Worm (Caenorhabditis elegans) whole organism, L4 larva: ENCODE data around the gene lgg-3.

Source experiments
- D1046.2 ChIP-seq: fragments of 200-800 bp; sonication (Bioruptor generic); IDR thresholded peaks from 2 replicates; pipeline ENCODE4 v1.3.6; 2022; ENCODE audit warnings: missing genetic modification characterization, missing compliant biosample characterization
- F10B5.3 ChIP-seq: sonication (generic microtip); optimal IDR thresholded peaks from 2 replicates; lab custom pipeline; 2016; ENCODE audit warnings: mild to moderate bottlenecking, missing genetic modification characterization, missing compliant biosample characterization
- F37D6.2 ChIP-seq: sonication (generic microtip); optimal IDR thresholded peaks from 2 replicates; lab custom pipeline; 2016; ENCODE audit warnings: mild to moderate bottlenecking, missing genetic modification characterization, missing compliant biosample characterization
- F44E2.7 ChIP-seq: fragments of 200-800 bp; sonication (Bioruptor generic); IDR thresholded peaks from 2 replicates; pipeline ENCODE4 v2.1.2; 2022; ENCODE audit warnings: missing genetic modification characterization, missing compliant biosample characterization
- R02D3.7 ChIP-seq: fragments of 150-350 bp; sonication (generic microtip); optimal IDR thresholded peaks from 3 replicates; lab custom pipeline; 2014; ENCODE audit warnings: missing biosample characterization, missing genetic modification characterization
- Y75B8A.6 ChIP-seq: fragments of 200-800 bp; sonication (Bioruptor generic); IDR thresholded peaks from 2 replicates; pipeline ENCODE4 v1.3.6; 2022; ENCODE audit warnings: missing genetic modification reagents, missing genetic modification characterization, missing compliant biosample characterization
- aha-1 ChIP-seq: fragments of 150-350 bp; peaks from one replicate; lab custom pipeline; 2014; ENCODE audit warnings: missing biosample characterization, missing genetic modification characterization
- ama-1 ChIP-seq: fragments of 150-350 bp; optimal IDR thresholded peaks from 2 replicates; lab custom pipeline; 2014; ENCODE audit warnings: inconsistent platforms, mixed read lengths
- attf-4 ChIP-seq: sonication (generic microtip); optimal IDR thresholded peaks from 3 replicates; lab custom pipeline; 2017; ENCODE audit warnings: missing biosample characterization, missing genetic modification characterization
- ceh-20 ChIP-seq: fragments of 200-800 bp; sonication (Bioruptor generic); IDR thresholded peaks from 2 replicates; pipeline ENCODE4 v1.3.6; 2022; ENCODE audit warnings: missing genetic modification reagents, missing genetic modification characterization, missing compliant biosample characterization
- ceh-28 ChIP-seq: fragments of 150-350 bp; optimal IDR thresholded peaks from 2 replicates; lab custom pipeline; 2014; ENCODE audit warnings: missing biosample characterization, missing genetic modification reagents, missing genetic modification characterization
- ceh-62 ChIP-seq: sonication (generic microtip); optimal IDR thresholded peaks from 2 replicates; lab custom pipeline; 2017; ENCODE audit warnings: missing biosample characterization, missing genetic modification characterization
- ctbp-1 ChIP-seq: fragments of 200-800 bp; sonication (Bioruptor generic); IDR thresholded peaks from 2 replicates; pipeline ENCODE4 v1.3.6; 2022; ENCODE audit warnings: missing genetic modification reagents, missing genetic modification characterization, missing compliant biosample characterization
- dmd-6 ChIP-seq: fragments of 200-800 bp; sonication (Bioruptor generic); IDR thresholded peaks from 2 replicates; pipeline ENCODE4 v1.3.6; 2022; ENCODE audit warnings: missing genetic modification reagents, missing genetic modification characterization, missing compliant biosample characterization
- dmd-9 ChIP-seq: fragments of 200-800 bp; sonication (Bioruptor generic); IDR thresholded peaks from 2 replicates; pipeline ENCODE4 v1.3.6; 2022; ENCODE audit warnings: missing genetic modification reagents, missing genetic modification characterization, missing compliant biosample characterization
- dpl-1 ChIP-seq: fragments of 150-350 bp; optimal IDR thresholded peaks from 2 replicates; lab custom pipeline; 2014; ENCODE audit warnings: missing biosample characterization, missing genetic modification reagents, missing genetic modification characterization
- dve-1 ChIP-seq: sonication (generic microtip); optimal IDR thresholded peaks from 2 replicates; lab custom pipeline; 2017; ENCODE audit warnings: antibody characterized with exemption, mild to moderate bottlenecking, missing genetic modification characterization, missing compliant biosample characterization; ENCODE audit not compliant: insufficient read depth
- egl-27 ChIP-seq: sonication (generic microtip); optimal IDR thresholded peaks from 3 replicates; lab custom pipeline; 2017; ENCODE audit warnings: missing biosample characterization, missing genetic modification reagents, missing genetic modification characterization
- fkh-10 ChIP-seq: fragments of 150-350 bp; optimal IDR thresholded peaks from 2 replicates; lab custom pipeline; 2014; ENCODE audit warnings: missing biosample characterization, missing genetic modification reagents, missing genetic modification characterization
- fos-1 ChIP-seq: fragments of 150-350 bp; optimal IDR thresholded peaks from 2 replicates; lab custom pipeline; 2014; ENCODE audit warnings: missing biosample characterization, missing genetic modification characterization
- hif-1 ChIP-seq, 2 experiments: sonication (generic microtip); optimal IDR thresholded peaks; 2 replicates each; lab custom pipeline; 2016 to 2017; ENCODE audit warnings: missing compliant biosample characterization in 2 of 2, missing genetic modification characterization in 2 of 2, missing genetic modification reagents in 2 of 2, missing genotype in 2 of 2, mild to moderate bottlenecking in 1 of 2
- hlh-30 ChIP-seq: sonication (generic microtip); optimal IDR thresholded peaks from 2 replicates; lab custom pipeline; 2017; ENCODE audit warnings: antibody characterized with exemption, mild to moderate bottlenecking, missing genetic modification characterization, missing compliant biosample characterization; ENCODE audit not compliant: insufficient read depth
- lin-38 ChIP-seq: fragments of 200-800 bp; sonication (Bioruptor generic); IDR thresholded peaks from 2 replicates; pipeline ENCODE4 v1.3.6; 2022; ENCODE audit warnings: missing genetic modification reagents, missing genetic modification characterization, missing compliant biosample characterization
- lin-39 ChIP-seq: fragments of 150-350 bp; optimal IDR thresholded peaks from 2 replicates; lab custom pipeline; 2014; ENCODE audit warnings: missing biosample characterization, missing genetic modification reagents, missing genetic modification characterization
- madf-5 ChIP-seq, 2 experiments: fragments of 200-800 bp; sonication (Bioruptor generic); IDR thresholded peaks; 2 replicates each; pipeline ENCODE4 v1.3.6; 2022; ENCODE audit warnings: missing compliant biosample characterization in 2 of 2, missing genetic modification characterization in 2 of 2
- mdl-1 ChIP-seq, 2 experiments: fragments of 150-350 bp in 1 of 2; sonication (generic microtip) in 1 of 2; optimal IDR thresholded peaks; 2 replicates each; lab custom pipeline; 2014 to 2017; ENCODE audit warnings: missing biosample characterization in 2 of 2, missing genetic modification characterization in 2 of 2
- mdt-29 ChIP-seq: fragments of 200-800 bp; sonication (Bioruptor generic); IDR thresholded peaks from 2 replicates; pipeline ENCODE4 v1.3.6; 2022; ENCODE audit warnings: missing genetic modification reagents, missing genetic modification characterization, missing compliant biosample characterization
- mep-1 ChIP-seq: fragments of 150-350 bp; sonication (generic microtip); optimal IDR thresholded peaks from 3 replicates; lab custom pipeline; 2014; ENCODE audit warnings: missing biosample characterization, missing genetic modification characterization
- mes-2 ChIP-seq: sonication (generic microtip); optimal IDR thresholded peaks from 2 replicates; lab custom pipeline; 2016; ENCODE audit warnings: missing genotype, mild to moderate bottlenecking, missing genetic modification characterization, missing compliant biosample characterization; ENCODE audit not compliant: poor library complexity, severe bottlenecking
- nhr-10 ChIP-seq: fragments of 150-350 bp; optimal IDR thresholded peaks from 2 replicates; lab custom pipeline; 2014; ENCODE audit warnings: missing biosample characterization, missing genetic modification characterization
- nhr-102 ChIP-seq: sonication (generic microtip); optimal IDR thresholded peaks from 2 replicates; lab custom pipeline; 2016; ENCODE audit warnings: mild to moderate bottlenecking, missing genetic modification characterization, moderate library complexity, missing compliant biosample characterization
- nhr-28 ChIP-seq: fragments of 150-350 bp; optimal IDR thresholded peaks from 2 replicates; lab custom pipeline; 2014; ENCODE audit warnings: missing biosample characterization, missing genetic modification characterization
- nhr-41 ChIP-seq: fragments of 200-800 bp; sonication (Bioruptor generic); IDR thresholded peaks from 2 replicates; pipeline ENCODE4 v1.3.6; 2022; ENCODE audit warnings: missing genetic modification reagents, missing genetic modification characterization, missing compliant biosample characterization
- nhr-76 ChIP-seq: fragments of 150-350 bp; optimal IDR thresholded peaks from 2 replicates; lab custom pipeline; 2014; ENCODE audit warnings: missing biosample characterization, missing genetic modification characterization
- rbr-2 ChIP-seq: sonication (generic microtip); optimal IDR thresholded peaks from 2 replicates; lab custom pipeline; 2016; ENCODE audit warnings: missing genotype, missing genetic modification characterization, missing compliant biosample characterization
- saeg-2 ChIP-seq: fragments of 200-800 bp; sonication (Bioruptor generic); IDR thresholded peaks from 2 replicates; pipeline ENCODE4 v1.3.6; 2022; ENCODE audit warnings: missing genetic modification reagents, missing genetic modification characterization, missing compliant biosample characterization
- snpc-1.2 ChIP-seq: fragments of 200-800 bp; sonication (Bioruptor generic); IDR thresholded peaks from 2 replicates; pipeline ENCODE4 v1.3.6; 2022; ENCODE audit warnings: missing genetic modification reagents, missing genetic modification characterization, missing compliant biosample characterization
- unc-130 ChIP-seq: sonication (generic microtip); optimal IDR thresholded peaks from 2 replicates; lab custom pipeline; 2016; ENCODE audit warnings: missing genetic modification reagents, missing genetic modification characterization, missing compliant biosample characterization
- unc-39 ChIP-seq: sonication (generic microtip); optimal IDR thresholded peaks from 2 replicates; lab custom pipeline; 2017; ENCODE audit warnings: missing biosample characterization, missing genetic modification characterization
- unc-62 ChIP-seq, 3 experiments: fragments of 150-350 bp in 1 of 3; sonication (generic microtip); optimal IDR thresholded peaks in 2 of 3; peaks in 1 of 3; 1 replicate in 1 of 3; 2 replicates in 2 of 3; lab custom pipeline; 2014 to 2017; ENCODE audit warnings: missing biosample characterization in 3 of 3, missing genetic modification characterization in 3 of 3, missing genetic modification reagents in 3 of 3, missing genotype in 1 of 3
- zag-1 ChIP-seq: fragments of 150-350 bp; optimal IDR thresholded peaks from 2 replicates; lab custom pipeline; 2014; ENCODE audit warnings: missing biosample characterization, missing genetic modification characterization
- ztf-7 ChIP-seq: fragments of 150-350 bp; optimal IDR thresholded peaks from 2 replicates; lab custom pipeline; 2014; ENCODE audit warnings: missing biosample characterization, missing genetic modification characterization

lgg-3 gene

DNA sequence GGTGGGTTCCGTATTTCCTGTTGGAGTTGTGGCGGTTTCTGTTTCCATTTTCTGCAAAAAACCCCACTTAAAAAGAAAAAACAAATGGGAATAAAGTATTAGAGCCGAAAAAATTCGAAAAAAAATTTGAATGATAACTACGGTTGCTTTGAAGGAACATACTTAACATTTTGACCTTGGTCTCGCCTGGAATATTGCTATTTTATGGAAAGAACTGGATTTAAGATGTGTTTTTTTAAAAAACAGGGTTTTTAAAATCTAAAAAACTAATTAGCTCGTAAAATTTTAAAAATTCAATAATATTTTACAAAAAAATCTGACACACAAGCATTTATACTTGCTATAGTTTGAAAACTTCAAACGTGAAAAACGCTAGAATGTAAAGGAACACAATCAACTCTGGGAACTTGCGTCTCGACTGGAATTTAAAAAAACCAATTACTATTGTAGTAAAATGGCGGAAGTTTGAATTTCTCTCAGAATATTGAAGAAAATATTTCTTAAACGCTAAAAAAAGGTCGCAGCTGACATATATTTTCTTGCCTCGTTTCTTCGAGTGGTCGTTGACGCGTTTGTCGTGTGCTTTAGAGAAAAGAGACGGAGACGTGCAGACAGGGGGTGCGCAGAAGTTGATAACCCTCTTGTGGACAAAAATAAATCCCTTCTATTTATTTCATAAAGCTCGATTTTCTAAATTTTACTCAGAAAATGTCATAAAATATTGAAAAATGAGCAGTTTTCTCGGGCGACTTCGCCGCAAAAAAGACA lies at the start of gene lgg-3, which contains the start of gene rgs-5 (continued):
- no peak for TF ChIP-seq Y75B8A.6 (GFP tag; lab: Robert Waterston, UW)

DNA sequence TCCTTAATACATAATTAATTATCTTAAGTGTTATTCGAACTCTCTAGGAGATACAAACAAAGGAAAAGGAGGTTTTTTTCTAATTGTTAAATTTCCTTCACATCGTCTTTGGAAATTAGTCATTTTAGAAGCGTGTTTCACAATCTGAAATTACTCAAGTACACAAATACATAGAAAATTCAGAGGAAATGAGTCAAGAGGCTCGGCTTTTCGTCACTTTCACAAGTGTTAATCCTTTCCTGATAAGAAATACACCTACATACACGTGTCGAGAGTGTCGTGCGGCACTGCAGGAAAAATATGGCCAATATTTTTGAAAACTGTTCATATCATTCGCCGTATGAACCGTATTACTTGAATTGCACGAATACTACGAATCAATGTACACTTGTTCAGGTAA lies 49.4 kb upstream of the lgg-3 start, which contains the start of gene B0244.4:
Gene B0244.4, plus strand, starts transcription at position 301 of the 400 bp plus-strand sequence.
- TF ChIP-seq fos-1 (tag; lab: Kevin White, UChicago) = no peak
- TF ChIP-seq mes-2 (tag; lab: Kevin White, UChicago) = no peak
- TF ChIP-seq nhr-102 (tag; lab: Kevin White, UChicago) = no peak
- no peak for TF ChIP-seq fkh-10 (GFP tag; lab: Kevin White, UChicago)
- TF ChIP-seq saeg-2 (GFP tag; lab: Robert Waterston, UW) = no peak
- TF ChIP-seq nhr-10 = no peak
- no peak for TF ChIP-seq mdl-1 (tag; optimal IDR thresholded peaks at IDR 0.05; lab: Kevin White, UChicago)
- TF ChIP-seq madf-5 (GFP tag; IDR thresholded peaks at IDR 0.05; lab: Robert Waterston, UW) = no peak
- TF ChIP-seq ceh-28 (tag; lab: Kevin White, UChicago) = no peak
- TF ChIP-seq hlh-30 (tag; lab: Kevin White, UChicago) = no peak
- no peak for TF ChIP-seq lin-39
- TF ChIP-seq ctbp-1 (GFP tag; lab: Robert Waterston, UW) = no peak
- no peak for TF ChIP-seq snpc-1.2 (GFP tag; lab: Robert Waterston, UW)
- no peak for TF ChIP-seq unc-130
- TF ChIP-seq F10B5.3 = no peak
- TF ChIP-seq D1046.2 = no peak
- no peak for TF ChIP-seq ztf-7 (tag; lab: Kevin White, UChicago)
- TF ChIP-seq ceh-62 (tag; lab: Kevin White, UChicago) = no peak
- TF ChIP-seq mep-1 = no peak

ce11 chrIII:5744579-5744978 lies 46.8 kb upstream of the lgg-3 start, which contains the start of gene B0244.5:
Gene B0244.5, plus strand, starts transcription at chrIII:5744879.
- TF ChIP-seq mdt-29 (GFP tag; lab: Robert Waterston, UW) = no peak
- TF ChIP-seq R02D3.7 (tag; lab: Kevin White, UChicago) = no peak
- TF ChIP-seq hif-1 (tag; optimal IDR thresholded peaks at IDR 0.05; lab: Kevin White, UChicago) = no peak
- TF ChIP-seq ceh-62 (tag; lab: Kevin White, UChicago) = no peak
- no peak for TF ChIP-seq fkh-10 (GFP tag; lab: Kevin White, UChicago)
- no peak for TF ChIP-seq rbr-2 (tag; lab: Kevin White, UChicago)
- no peak for TF ChIP-seq nhr-41 (GFP tag; lab: Robert Waterston, UW)
- TF ChIP-seq lin-38 (GFP tag; lab: Robert Waterston, UW) = no peak
- no peak for TF ChIP-seq F44E2.7 (GFP tag; lab: Robert Waterston, UW)
- TF ChIP-seq dmd-6 (GFP tag; lab: Robert Waterston, UW) = no peak
- TF ChIP-seq zag-1 (tag; lab: Kevin White, UChicago) = no peak
- no peak for TF ChIP-seq saeg-2 (GFP tag; lab: Robert Waterston, UW)
- no peak for TF ChIP-seq ceh-20

DNA sequence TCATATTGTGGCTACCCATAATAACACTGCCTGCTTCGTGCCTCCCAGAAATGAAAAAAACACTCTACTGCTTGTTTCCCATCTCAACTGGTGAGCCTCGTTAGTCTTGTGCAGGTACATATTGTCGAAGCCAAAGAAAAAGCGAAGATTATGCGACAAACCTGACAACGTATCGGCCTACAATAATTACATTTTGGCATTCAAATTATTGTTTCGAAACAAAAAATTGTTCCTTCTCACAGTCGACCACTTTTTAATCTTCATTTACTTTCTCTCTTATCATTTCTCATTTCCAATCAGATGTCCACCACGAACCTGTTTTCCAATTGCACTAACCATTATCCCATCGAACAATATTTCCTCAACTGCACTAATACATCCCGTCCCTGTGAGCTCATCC lies 45.3 kb upstream of the lgg-3 start, which contains the start of gene B0244.15:
Gene B0244.15, plus strand, starts transcription at position 301 of the 400 bp plus-strand sequence.
- TF ChIP-seq Y75B8A.6 (GFP tag; lab: Robert Waterston, UW) (no peak), nhr-28 (tag; lab: Kevin White, UChicago) (no peak), unc-39 (tag; lab: Kevin White, UChicago) (no peak), dve-1 (tag; lab: Kevin White, UChicago) (no peak), aha-1 (tag; lab: Kevin White, UChicago) (no peak), F37D6.2 (tag; lab: Kevin White, UChicago) (no peak), dpl-1 (GFP tag; lab: Kevin White, UChicago) (no peak), nhr-102 (tag; lab: Kevin White, UChicago) (no peak), nhr-76 (no peak), madf-5 (GFP tag; IDR thresholded peaks at IDR 0.05; lab: Robert Waterston, UW) (no peak), ama-1 (lab: Kevin White, UChicago) (no peak), egl-27 (tag; lab: Kevin White, UChicago) (no peak), attf-4 (tag; lab: Kevin White, UChicago) (no peak), unc-62 (GFP tag; optimal IDR thresholded peaks at IDR 0.05 in 1 of 2; lab: Kevin White, UChicago) (no peak), unc-62 (tag; optimal IDR thresholded peaks at IDR 0.05; lab: Kevin White, UChicago) (no peak), dmd-9 (GFP tag; lab: Robert Waterston, UW) (no peak)
